Worm (Caenorhabditis elegans) whole organism, young adult: ENCODE results near the gene Y61A9LA.12.

Experiments used
- ama-1 ChIP-seq, 3 experiments: fragments of 150-350 bp in 1 of 3; sonication (generic microtip) in 2 of 3; optimal IDR thresholded peaks; 2 replicates each; lab custom pipeline; 2014 to 2018; ENCODE audit warnings: missing biosample characterization in 2 of 3, missing genetic modification characterization in 2 of 3, missing genetic modification reagents in 2 of 3
- nhr-179 ChIP-seq: sonication (generic microtip); optimal IDR thresholded peaks from 2 replicates; lab custom pipeline; 2016; ENCODE audit warnings: mild to moderate bottlenecking, missing genetic modification characterization, missing compliant biosample characterization
- pbrm-1 ChIP-seq: fragments of 200-800 bp; sonication (Bioruptor generic); IDR thresholded peaks from 2 replicates; pipeline ENCODE4 v1.3.6; 2022; ENCODE audit warnings: missing genetic modification reagents, missing genetic modification characterization, missing compliant biosample characterization
- snpc-4 ChIP-seq, 5 experiments: fragments of 150-350 bp in 1 of 5; sonication (generic microtip) in 4 of 5; optimal IDR thresholded peaks; 2 replicates each; lab custom pipeline; 2014 to 2018; ENCODE audit warnings: missing genetic modification characterization in 5 of 5, missing biosample characterization in 3 of 5, antibody characterized with exemption in 2 of 5, mild to moderate bottlenecking in 2 of 5, missing compliant biosample characterization in 2 of 5, missing genotype in 2 of 5, moderate library complexity in 2 of 5, missing genetic modification reagents in 1 of 5

- TF ChIP-seq snpc-4 (GFP tag; optimal IDR thresholded peaks at IDR 0.05; lab: Kevin White, UChicago) (peak; percentile 1), snpc-4 (tag; optimal IDR thresholded peaks at IDR 0.05; lab: Kevin White, UChicago) (no peak), nhr-179 (no peak), pbrm-1 (GFP tag; lab: Robert Waterston, UW) (no peak), ama-1 (optimal IDR thresholded peaks at IDR 0.05; lab: Kevin White, UChicago) (no peak), ama-1 (GFP tag; optimal IDR thresholded peaks at IDR 0.05; lab: Kevin White, UChicago) (peak in 1 of 2 experiments; percentile 35)
These were observed 45.7 kb upstream of the Y61A9LA.12 start for ce11 chrV:4507836-4508462.
